Fruit fly (Drosophila melanogaster): ENCODE results near the gene Elo68beta.

DNA sequence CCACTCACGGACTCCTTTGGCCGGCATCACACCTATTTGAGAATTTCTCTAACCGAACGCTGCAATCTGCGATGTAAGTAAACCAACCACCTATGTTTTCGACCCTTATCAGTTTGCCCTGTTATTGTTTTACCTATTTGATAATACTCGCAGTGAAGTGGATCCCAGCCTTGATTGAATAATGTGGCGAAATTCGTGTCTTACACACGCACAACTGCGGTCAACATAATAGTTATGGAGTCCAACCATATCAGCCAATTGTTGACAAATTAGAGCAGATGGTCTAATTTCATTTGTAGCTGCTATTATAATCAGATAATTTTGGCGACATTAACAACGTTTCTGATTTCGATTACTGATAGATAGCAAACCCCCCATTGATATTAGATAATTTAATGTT is 30.4 kb downstream of the Elo68beta start:
- TF ChIP-seq knrl (GFP tag; IDR thresholded peaks at IDR 0.05; ENCODE audit: partially characterized antibody) (no peak), pros (GFP tag; optimal IDR thresholded peaks at IDR 0.05) (no peak), h (optimal IDR thresholded peaks at IDR 0.05) (no peak), gt (GFP tag; IDR thresholded peaks at IDR 0.05) (no peak), Hmx (GFP tag; optimal IDR thresholded peaks at IDR 0.05) (no peak), Adf1 (GFP tag; IDR thresholded peaks at IDR 0.05) (no peak), CG14441 (GFP tag; IDR thresholded peaks at IDR 0.05) (no peak), CG7271 (tag; optimal IDR thresholded peaks at IDR 0.05) (no peak), CG10431 (GFP tag; optimal IDR thresholded peaks at IDR 0.05) (no peak)
